Worm (Caenorhabditis elegans) whole organism, midembryonic: ENCODE data around the gene R10H10.3.

Experiments
- T22C8.4 ChIP-seq: fragments of 200-800 bp; sonication (Bioruptor generic); IDR thresholded peaks from 2 replicates; pipeline ENCODE4 v1.3.6; 2022; ENCODE audit warnings: missing genetic modification characterization, missing compliant biosample characterization
- cog-1 ChIP-seq: sonication (generic microtip); optimal IDR thresholded peaks from 2 replicates; lab custom pipeline; 2016; ENCODE audit warnings: missing genetic modification characterization, missing compliant biosample characterization
- flt-1 ChIP-seq: fragments of 200-800 bp; sonication (Bioruptor generic); IDR thresholded peaks from 2 replicates; pipeline ENCODE4 v1.3.6; 2022; ENCODE audit warnings: missing genetic modification characterization, missing compliant biosample characterization
- klf-2 ChIP-seq: fragments of 200-800 bp; sonication (Bioruptor generic); conservative IDR thresholded peaks from 2 replicates; pipeline ENCODE4 v1.3.6; 2022; ENCODE audit warnings: missing genetic modification reagents, missing genetic modification characterization, missing compliant biosample characterization
- med-1 ChIP-seq: sonication (generic microtip); optimal IDR thresholded peaks from 2 replicates; lab custom pipeline; 2017; ENCODE audit warnings: missing genetic modification characterization, mild to moderate bottlenecking, missing compliant biosample characterization, antibody characterized with exemption, missing genetic modification reagents; ENCODE audit not compliant: insufficient read depth
- ref-1 ChIP-seq: fragments of 200-800 bp; sonication (Bioruptor generic); conservative IDR thresholded peaks from 2 replicates; pipeline ENCODE4 v1.3.6; 2022; ENCODE audit warnings: missing genetic modification reagents, missing genetic modification characterization, missing compliant biosample characterization
- tab-1 ChIP-seq: fragments of 200-800 bp; sonication (Bioruptor generic); IDR thresholded peaks from 2 replicates; pipeline ENCODE4 v1.3.6; 2022; ENCODE audit warnings: missing genetic modification characterization, missing compliant biosample characterization
- ztf-23 ChIP-seq: fragments of 200-800 bp; sonication (Bioruptor generic); IDR thresholded peaks from 2 replicates; pipeline ENCODE4 v1.3.6; 2022; ENCODE audit warnings: missing genetic modification reagents, missing genetic modification characterization, missing compliant biosample characterization
- ztf-29 ChIP-seq: fragments of 200-800 bp; sonication (Bioruptor generic); IDR thresholded peaks from 2 replicates; pipeline ENCODE4 v1.3.6; 2022; ENCODE audit warnings: missing genetic modification reagents, missing genetic modification characterization, missing compliant biosample characterization

DNA sequence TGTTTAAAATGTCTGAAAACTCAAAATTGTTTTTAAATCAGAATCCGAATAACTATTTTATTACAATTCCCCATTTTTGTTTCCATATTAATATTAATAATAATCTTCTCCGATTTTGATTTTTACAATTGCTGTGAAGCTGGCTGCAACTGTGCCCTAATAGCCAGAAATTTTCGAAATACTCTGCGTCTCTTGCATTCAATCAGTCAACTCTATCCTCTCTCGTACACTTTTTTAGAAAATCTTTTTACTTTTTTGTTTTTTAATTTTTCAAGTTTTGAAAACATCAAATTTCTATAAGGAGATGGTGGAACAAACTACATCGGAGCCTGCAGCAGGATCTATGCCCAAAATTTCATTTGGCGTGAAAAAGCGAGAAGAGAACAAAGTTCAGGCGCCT, 30.5 kb upstream of the R10H10.3 start, which contains the start of gene gkow-1:
- TF ChIP-seq med-1 (GFP tag; lab: Kevin White, UChicago), result no peak
- TF ChIP-seq flt-1 (GFP tag; lab: Robert Waterston, UW), result no peak
- no peak for TF ChIP-seq ref-1 (GFP tag; lab: Robert Waterston, UW)
- no peak for TF ChIP-seq ztf-29 (GFP tag; lab: Robert Waterston, UW)
- TF ChIP-seq tab-1 (GFP tag; lab: Robert Waterston, UW), result no peak
- no peak for TF ChIP-seq klf-2 (GFP tag; lab: Robert Waterston, UW)
- no peak for TF ChIP-seq T22C8.4 (GFP tag; lab: Robert Waterston, UW)
- TF ChIP-seq ztf-23 (GFP tag; lab: Robert Waterston, UW), result no peak
- TF ChIP-seq cog-1 (tag; lab: Kevin White, UChicago), result no peak
